Fruit fly (Drosophila melanogaster): ENCODE measurements around the gene Gale.

Gene Gale

DNA sequence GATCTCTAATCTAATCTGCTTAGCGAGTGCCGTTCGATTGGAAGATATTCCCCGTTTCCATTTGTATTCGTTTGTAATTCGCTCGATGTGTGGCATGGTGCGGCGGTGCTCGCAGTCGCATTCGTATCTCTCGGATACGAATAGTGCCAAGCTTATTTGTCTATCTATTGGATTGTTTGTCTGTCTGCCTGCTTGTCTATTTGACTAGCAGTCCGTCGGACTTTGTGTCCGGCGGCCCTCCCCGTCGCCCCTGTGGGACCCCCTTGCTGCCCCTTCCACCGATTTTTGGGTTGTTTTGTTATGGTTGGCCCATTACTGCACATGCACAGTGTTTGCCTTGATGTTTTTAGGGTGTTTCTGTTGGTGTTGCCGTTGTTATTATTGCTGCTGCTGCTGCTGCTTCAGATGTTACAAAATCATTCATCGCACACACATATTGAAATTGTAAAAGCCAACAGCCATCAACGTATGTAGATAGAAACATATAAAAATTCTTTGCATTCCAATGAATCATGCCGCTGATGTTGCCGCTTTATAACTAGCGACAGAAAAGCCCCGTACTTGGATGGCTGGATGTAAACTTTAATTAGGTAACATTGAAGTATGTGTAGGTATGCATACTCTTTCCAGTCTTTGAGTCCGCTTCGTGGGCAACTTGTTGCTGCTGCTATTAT is 33.5 kb upstream of the Gale start:
- no peak for TF ChIP-seq EcR (GFP tag; optimal IDR thresholded peaks at IDR 0.05)
- no peak for TF ChIP-seq CG9948 (tag; optimal IDR thresholded peaks at IDR 0.05)
- TF ChIP-seq CG32121 (GFP tag; IDR thresholded peaks at IDR 0.05) = peak; percentile 60
- no peak for TF ChIP-seq CG4496 (GFP tag; IDR thresholded peaks at IDR 0.05)
- TF ChIP-seq rn (GFP tag; IDR thresholded peaks at IDR 0.05) = no peak
- no peak for TF ChIP-seq gl (tag; optimal IDR thresholded peaks at IDR 0.05)
- no peak for TF ChIP-seq Snoo (tag; optimal IDR thresholded peaks at IDR 0.05)
- TF ChIP-seq Ets98B (GFP tag; IDR thresholded peaks at IDR 0.05) = peak; percentile 20

DNA sequence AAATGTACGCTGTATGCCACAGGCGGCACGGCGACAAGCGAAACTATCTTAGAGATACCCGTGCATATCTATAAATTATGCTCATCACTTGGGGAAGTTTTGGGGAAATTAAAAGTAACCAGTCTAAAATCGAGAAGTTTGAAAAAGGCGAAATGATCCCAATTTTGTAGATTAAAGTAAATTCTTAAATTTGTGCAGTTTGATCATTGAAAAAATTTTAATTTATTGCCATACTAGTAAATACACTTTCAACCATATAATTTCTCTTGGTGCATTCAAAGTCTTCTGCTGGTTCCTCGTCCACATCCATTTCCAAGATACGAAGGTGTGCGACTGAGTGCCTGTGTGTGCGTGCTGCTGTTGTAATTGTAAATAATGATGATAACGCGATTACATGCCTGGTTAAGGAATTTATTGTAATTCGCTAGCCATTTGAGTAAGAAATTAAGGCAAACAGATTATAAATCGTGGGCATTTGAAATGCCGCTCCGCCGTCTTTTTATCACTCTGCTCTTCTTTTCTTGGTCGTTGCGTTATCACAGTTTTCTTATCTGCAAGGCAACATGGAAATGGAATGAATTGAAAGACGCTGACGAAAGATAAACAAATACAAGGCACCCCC is 32.8 kb upstream of the Gale start:
- TF ChIP-seq gl (tag; optimal IDR thresholded peaks at IDR 0.05) = no peak
- peak; percentile 89 for TF ChIP-seq CG14655 (GFP tag; optimal IDR thresholded peaks at IDR 0.05)
- peak; percentile 44; the same call in 1 of the 3 replicates for TF ChIP-seq fd96Ca (GFP tag; IDR thresholded peaks at IDR 0.05)
- peak; percentile 66 for TF ChIP-seq CG12605 (GFP tag; IDR thresholded peaks at IDR 0.05)
- TF ChIP-seq CG17806 (tag; optimal IDR thresholded peaks at IDR 0.05) = peak; percentile 74
- peak; percentile 49 for TF ChIP-seq CG34367 (tag; optimal IDR thresholded peaks at IDR 0.05)
- TF ChIP-seq CG15710 (tag; optimal IDR thresholded peaks at IDR 0.05) = peak; percentile 55
- TF ChIP-seq CG13204 (GFP tag; optimal IDR thresholded peaks at IDR 0.05) = no peak
- TF ChIP-seq D1 (tag; optimal IDR thresholded peaks at IDR 0.05) = peak; percentile 30
- peak; percentile 57 for TF ChIP-seq Ets98B (GFP tag; IDR thresholded peaks at IDR 0.05)
- peak; percentile 74 for TF ChIP-seq Pif1A (GFP tag; optimal IDR thresholded peaks at IDR 0.05)
- peak; percentile 67 for TF ChIP-seq CG9948 (tag; optimal IDR thresholded peaks at IDR 0.05)
- TF ChIP-seq rn (GFP tag; IDR thresholded peaks at IDR 0.05) = 0 out of 2 replicates have a peak, but pooled peaks have one; percentile 23
- TF ChIP-seq Snoo (tag; optimal IDR thresholded peaks at IDR 0.05) = no peak
- no peak for TF ChIP-seq EcR (GFP tag; optimal IDR thresholded peaks at IDR 0.05)
- peak; percentile 59 for TF ChIP-seq CG8159 (tag; optimal IDR thresholded peaks at IDR 0.05)
- peak; percentile 80 for TF ChIP-seq CG32121 (GFP tag; IDR thresholded peaks at IDR 0.05)
- no peak for TF ChIP-seq CG10348 (GFP tag; IDR thresholded peaks at IDR 0.05)
- TF ChIP-seq CG4496 (GFP tag; IDR thresholded peaks at IDR 0.05) = peak; percentile 85
- peak; percentile 42 for TF ChIP-seq Pif1B (GFP tag; optimal IDR thresholded peaks at IDR 0.05)
- peak; percentile 83 for TF ChIP-seq CG8301 (tag; optimal IDR thresholded peaks at IDR 0.05)

DNA sequence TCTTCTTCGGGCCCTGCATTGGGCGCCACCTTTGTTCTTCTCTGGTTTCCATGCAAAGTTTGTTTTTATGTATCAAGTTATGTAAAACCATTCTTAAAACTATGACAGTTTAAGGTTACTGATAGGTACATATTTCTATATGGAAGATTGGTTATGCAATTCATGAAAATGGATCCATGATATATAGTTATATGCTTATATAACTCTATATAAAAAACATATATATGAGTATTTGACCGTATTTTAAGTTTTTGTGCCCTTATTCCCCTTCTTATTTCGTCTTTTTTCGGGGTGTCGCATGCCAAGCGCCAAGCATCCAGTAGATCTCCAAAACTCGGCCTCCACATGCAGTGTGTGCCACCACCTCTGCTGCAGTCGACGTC is 32.3 kb upstream of the Gale start:
- no peak for TF ChIP-seq rn (GFP tag; IDR thresholded peaks at IDR 0.05)

DNA sequence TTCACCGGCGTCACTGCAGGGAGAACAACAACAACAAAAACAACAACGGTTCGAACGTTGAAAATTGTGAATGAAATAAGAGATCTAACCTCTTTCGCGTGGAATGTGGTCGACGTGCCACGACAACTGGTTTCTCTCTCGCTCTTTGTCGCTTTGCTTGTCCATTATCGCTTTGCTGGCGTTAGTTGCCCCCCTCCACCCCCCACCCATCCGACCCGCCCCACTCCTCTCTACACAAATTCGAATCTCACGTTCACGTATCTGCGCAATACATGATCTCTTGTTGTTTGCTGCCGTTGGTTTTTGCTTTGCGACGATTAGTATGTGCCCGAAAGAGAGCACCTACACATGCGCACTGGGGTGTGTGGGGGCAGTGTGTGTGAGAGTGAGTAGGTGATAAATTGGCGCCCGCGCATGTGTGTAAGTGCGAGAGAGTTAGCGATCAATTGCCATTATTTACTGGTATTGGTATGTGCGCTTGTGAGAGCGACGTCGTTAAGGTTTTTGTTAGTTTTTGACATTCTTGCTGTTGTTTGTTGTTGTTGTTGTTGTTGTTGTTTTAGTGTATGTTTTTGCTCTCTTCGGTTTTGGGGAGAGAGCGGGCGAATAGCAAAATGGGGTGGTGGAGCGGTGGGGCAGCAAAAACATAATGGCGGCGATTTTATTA is 31.7 kb upstream of the Gale start:
- peak; percentile 89 for TF ChIP-seq fd96Ca (GFP tag; IDR thresholded peaks at IDR 0.05)
- no peak for TF ChIP-seq CG8159 (tag; optimal IDR thresholded peaks at IDR 0.05)
- TF ChIP-seq D1 (tag; optimal IDR thresholded peaks at IDR 0.05) = no peak
- TF ChIP-seq Snoo (tag; optimal IDR thresholded peaks at IDR 0.05) = no peak
- TF ChIP-seq CG10348 (GFP tag; IDR thresholded peaks at IDR 0.05) = no peak
- TF ChIP-seq gl (tag; optimal IDR thresholded peaks at IDR 0.05) = no peak
- TF ChIP-seq CG14655 (GFP tag; optimal IDR thresholded peaks at IDR 0.05) = no peak
- no peak for TF ChIP-seq Pif1A (GFP tag; optimal IDR thresholded peaks at IDR 0.05)
- no peak for TF ChIP-seq CG8301 (tag; optimal IDR thresholded peaks at IDR 0.05)
- no peak for TF ChIP-seq CG15710 (tag; optimal IDR thresholded peaks at IDR 0.05)
- peak; percentile 83 for TF ChIP-seq CG32121 (GFP tag; IDR thresholded peaks at IDR 0.05)
- TF ChIP-seq CG4496 (GFP tag; IDR thresholded peaks at IDR 0.05) = peak; percentile 65; the same call in 2 of the 3 replicates
- TF ChIP-seq CG17806 (tag; optimal IDR thresholded peaks at IDR 0.05) = no peak
- no peak for TF ChIP-seq Pif1B (GFP tag; optimal IDR thresholded peaks at IDR 0.05)
- no peak for TF ChIP-seq CG9948 (tag; optimal IDR thresholded peaks at IDR 0.05)
- TF ChIP-seq CG13204 (GFP tag; optimal IDR thresholded peaks at IDR 0.05) = peak; percentile 25
- TF ChIP-seq CG34367 (tag; optimal IDR thresholded peaks at IDR 0.05) = no peak
- TF ChIP-seq CG12605 (GFP tag; IDR thresholded peaks at IDR 0.05) = peak; percentile 39; the same call in 1 of the 2 replicates
- TF ChIP-seq Ets98B (GFP tag; IDR thresholded peaks at IDR 0.05) = peak; percentile 68
- TF ChIP-seq rn (GFP tag; IDR thresholded peaks at IDR 0.05) = no peak
- peak; percentile 34 for TF ChIP-seq EcR (GFP tag; optimal IDR thresholded peaks at IDR 0.05)

DNA sequence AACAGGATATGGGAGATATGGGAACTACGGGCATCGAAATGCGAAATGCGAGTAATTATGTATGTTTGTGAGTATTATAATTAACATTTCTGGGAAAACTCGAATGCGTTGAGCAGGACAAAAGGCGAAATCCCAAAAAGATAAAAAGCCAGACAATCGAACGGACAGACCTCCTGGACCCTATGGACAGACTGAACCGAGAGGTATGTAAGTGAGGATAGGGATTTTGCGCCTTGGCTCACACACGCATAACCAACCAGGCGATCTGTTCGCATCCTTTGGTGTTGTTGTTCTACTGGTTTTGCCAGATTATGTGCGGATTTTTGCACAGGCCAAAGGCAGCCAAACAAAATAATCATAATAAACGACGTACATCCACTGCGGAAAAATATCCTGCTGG is 30.4 kb upstream of the Gale start:
- no peak for TF ChIP-seq Ets98B (GFP tag; IDR thresholded peaks at IDR 0.05)
- TF ChIP-seq D1 (tag; optimal IDR thresholded peaks at IDR 0.05) = no peak
- no peak for TF ChIP-seq CG10348 (GFP tag; IDR thresholded peaks at IDR 0.05)
- TF ChIP-seq CG4496 (GFP tag; IDR thresholded peaks at IDR 0.05) = no peak
- TF ChIP-seq CG8159 (tag; optimal IDR thresholded peaks at IDR 0.05) = no peak
- no peak for TF ChIP-seq Snoo (tag; optimal IDR thresholded peaks at IDR 0.05)
- TF ChIP-seq gl (tag; optimal IDR thresholded peaks at IDR 0.05) = no peak
- TF ChIP-seq Pif1A (GFP tag; optimal IDR thresholded peaks at IDR 0.05) = no peak
- no peak for TF ChIP-seq CG14655 (GFP tag; optimal IDR thresholded peaks at IDR 0.05)
- TF ChIP-seq CG34367 (tag; optimal IDR thresholded peaks at IDR 0.05) = no peak
- TF ChIP-seq CG13204 (GFP tag; optimal IDR thresholded peaks at IDR 0.05) = no peak
- no peak for TF ChIP-seq EcR (GFP tag; optimal IDR thresholded peaks at IDR 0.05)
